Worm (Caenorhabditis elegans): ENCODE data around the gene dre-1.

DNA sequence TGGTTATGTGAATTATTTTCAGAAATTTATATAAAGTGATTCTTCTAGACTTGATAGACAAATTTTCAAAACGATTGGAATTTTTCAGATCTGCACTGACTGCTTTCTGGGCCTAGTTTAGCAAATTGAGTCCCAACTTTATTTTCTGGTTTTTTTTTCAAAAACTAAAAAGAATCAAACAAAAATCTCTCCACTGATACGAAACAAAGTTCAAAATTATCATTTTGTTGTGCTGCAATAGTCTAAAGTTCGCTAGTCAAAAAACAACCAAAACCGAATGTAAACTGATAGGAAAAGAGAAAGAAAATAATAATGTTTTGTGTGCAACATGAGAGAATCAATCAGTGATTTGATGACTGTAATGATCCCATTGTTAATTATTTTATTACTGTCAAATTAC, 3.6 kb upstream of the dre-1 start, which contains the start of gene lipl-4:
- TF ChIP-seq him-1 (tag; optimal IDR thresholded peaks at IDR 0.05) (no peak), W03F9.2 (tag; optimal IDR thresholded peaks at IDR 0.05) (no peak)
